Worm (Caenorhabditis elegans) whole organism, L3 larva: Measurements from ENCODE around the gene C14E2.1.
A peak's percentile ranks its signal among the peaks of the same experiment; 100 is the strongest.

ENCODE experiments used
- ceh-28 ChIP-seq: fragments of 150-350 bp; optimal IDR thresholded peaks from 2 replicates; lab custom pipeline; 2014; ENCODE audit warnings: missing biosample characterization, missing genetic modification reagents, missing genetic modification characterization
- elt-1 ChIP-seq: fragments of 150-350 bp; optimal IDR thresholded peaks from 2 replicates; lab custom pipeline; 2014; ENCODE audit warnings: missing biosample characterization, missing genetic modification characterization
- hmg-11 ChIP-seq: sonication (generic microtip); optimal IDR thresholded peaks from 2 replicates; lab custom pipeline; 2016; ENCODE audit warnings: missing genetic modification characterization, missing compliant biosample characterization
- nfya-1 ChIP-seq: sonication (generic microtip); optimal IDR thresholded peaks from 2 replicates; lab custom pipeline; 2017; ENCODE audit warnings: missing genetic modification characterization, mild to moderate bottlenecking, missing compliant biosample characterization, antibody characterized with exemption, moderate library complexity; ENCODE audit not compliant: insufficient read depth
- nhr-25 ChIP-seq: sonication (generic microtip); optimal IDR thresholded peaks from 2 replicates; lab custom pipeline; 2017; ENCODE audit warnings: missing biosample characterization, missing genetic modification characterization
- pha-4 ChIP-seq: fragments of 150-350 bp; optimal IDR thresholded peaks from 2 replicates; lab custom pipeline; 2014; ENCODE audit warnings: missing biosample characterization, missing genetic modification reagents, missing genetic modification characterization

C14E2.1 gene

ce11 chrX:1870991-1871390, 44.7 kb downstream of the C14E2.1 start:
- TF ChIP-seq hmg-11 (tag; lab: Kevin White, UChicago) (no peak), ceh-28 (tag; lab: Kevin White, UChicago) (peak; percentile 14), elt-1 (tag; lab: Kevin White, UChicago) (no peak), nfya-1 (tag; lab: Kevin White, UChicago) (peak; percentile 99), nhr-25 (tag; lab: Kevin White, UChicago) (no peak), pha-4 (tag; lab: Kevin White, UChicago) (peak; percentile 86)
- TF ChIP-seq, all 47 proteins: peak for 3
